Fruit fly (Drosophila melanogaster): ENCODE data around the gene Sirt2.

Sirt2 gene

DNA sequence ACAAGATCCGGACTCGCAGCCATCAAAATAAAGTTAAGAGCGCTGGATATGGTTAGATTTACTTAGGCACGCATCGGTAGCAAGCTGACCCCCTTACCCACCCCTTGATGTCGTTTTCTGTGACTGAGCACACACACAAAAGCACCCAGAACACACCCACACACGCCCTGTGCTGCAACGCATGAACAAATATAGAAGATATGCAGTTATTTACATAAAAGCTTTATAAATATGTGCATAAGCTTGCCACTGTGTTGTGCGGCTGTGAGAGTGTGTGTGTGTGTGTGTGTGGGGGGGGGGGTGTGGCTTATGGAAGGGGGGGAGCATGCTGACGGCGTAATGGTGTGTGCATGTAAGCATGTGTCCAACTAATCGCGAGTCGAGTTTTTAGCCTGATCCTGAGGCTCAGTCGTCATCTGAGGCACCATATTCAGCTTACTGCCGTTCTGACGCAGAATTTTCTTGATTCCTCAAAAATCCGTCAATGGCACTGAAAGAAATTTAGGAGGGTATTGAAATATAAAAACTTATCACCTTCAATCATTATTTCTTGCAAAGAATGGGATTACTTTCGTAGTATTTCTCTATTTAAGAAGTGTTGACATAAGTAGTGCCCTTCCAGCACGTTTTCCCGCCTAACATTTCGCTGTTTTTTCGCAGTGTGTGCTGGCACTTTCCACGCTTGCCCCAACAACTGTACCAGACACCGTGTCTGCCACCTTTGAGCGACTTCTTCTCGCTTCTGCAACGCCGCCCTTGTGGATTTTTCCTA lies 42.4 kb upstream of the Sirt2 start (continued):
- TF ChIP-seq lz (GFP tag; optimal IDR thresholded peaks at IDR 0.05) (peak; percentile 52), CG3032 (tag; optimal IDR thresholded peaks at IDR 0.05) (peak; percentile 49), CG15336 (GFP tag; IDR thresholded peaks at IDR 0.05) (peak; percentile 72), Ets96B (tag; optimal IDR thresholded peaks at IDR 0.05) (peak; percentile 48), CG31627 (GFP tag; optimal IDR thresholded peaks at IDR 0.05) (peak; percentile 65), net (GFP tag; optimal IDR thresholded peaks at IDR 0.05) (peak; percentile 57), CG8319 (GFP tag; optimal IDR thresholded peaks at IDR 0.05) (no peak), fd85E (GFP tag; optimal IDR thresholded peaks at IDR 0.05) (no peak), CG7368 (GFP tag; optimal IDR thresholded peaks at IDR 0.05) (peak; percentile 9), CG6808 (GFP tag; optimal IDR thresholded peaks at IDR 0.05) (peak; percentile 57), Hr38 (GFP tag; optimal IDR thresholded peaks at IDR 0.05) (no peak), OdsH (GFP tag; optimal IDR thresholded peaks at IDR 0.05) (peak; percentile 69), esn (GFP tag; optimal IDR thresholded peaks at IDR 0.05) (peak; percentile 58), achi (GFP tag; optimal IDR thresholded peaks at IDR 0.05) (peak; percentile 70), CG1621 (tag; optimal IDR thresholded peaks at IDR 0.05) (peak; percentile 47), CG10631 (GFP tag; optimal IDR thresholded peaks at IDR 0.05) (peak; percentile 64), Ets21C (GFP tag; optimal IDR thresholded peaks at IDR 0.05) (peak; percentile 35), Eip78C (GFP tag) (peak; percentile 85), salr (GFP tag; optimal IDR thresholded peaks at IDR 0.05) (peak; percentile 22 to 69), Sox15 (GFP tag; optimal IDR thresholded peaks at IDR 0.05) (peak; percentile 27), CG8119 (GFP tag; IDR thresholded peaks at IDR 0.05) (peak; percentile 58; the same call in 2 of the 3 replicates), Hr4 (GFP tag; optimal IDR thresholded peaks at IDR 0.05) (peak; percentile 57), Met (GFP tag; optimal IDR thresholded peaks at IDR 0.05) (peak; percentile 59), Eip75B (GFP tag; optimal IDR thresholded peaks at IDR 0.05) (peak; percentile 50)

DNA sequence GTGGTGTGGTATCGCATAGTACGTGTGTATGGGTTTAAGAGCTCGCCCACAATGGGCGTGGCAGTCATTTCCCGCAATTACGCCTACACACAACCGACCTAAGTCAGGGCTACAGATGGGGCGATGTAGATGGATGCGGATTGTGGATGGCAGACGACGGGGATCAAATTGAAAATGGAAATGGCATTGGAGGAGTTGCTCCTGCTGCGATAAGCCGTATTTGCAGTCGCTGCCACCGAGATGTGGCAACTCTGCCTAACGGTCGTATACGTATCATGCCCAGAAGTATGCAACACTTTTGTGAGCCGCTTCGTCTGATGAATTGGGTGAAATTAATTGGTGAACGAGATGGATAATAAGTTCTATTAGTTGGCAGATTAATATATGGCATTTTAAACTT lies 41.5 kb upstream of the Sirt2 start:
- TF ChIP-seq eg (GFP tag; IDR thresholded peaks at IDR 0.05) (0 out of 3 replicates have a peak, but pooled peaks have one; percentile 17), CG9139 (GFP tag; optimal IDR thresholded peaks at IDR 0.05) (peak; percentile 5), Eip78C (GFP tag) (peak; percentile 56), cyc (GFP tag; optimal IDR thresholded peaks at IDR 0.05) (no peak)

DNA sequence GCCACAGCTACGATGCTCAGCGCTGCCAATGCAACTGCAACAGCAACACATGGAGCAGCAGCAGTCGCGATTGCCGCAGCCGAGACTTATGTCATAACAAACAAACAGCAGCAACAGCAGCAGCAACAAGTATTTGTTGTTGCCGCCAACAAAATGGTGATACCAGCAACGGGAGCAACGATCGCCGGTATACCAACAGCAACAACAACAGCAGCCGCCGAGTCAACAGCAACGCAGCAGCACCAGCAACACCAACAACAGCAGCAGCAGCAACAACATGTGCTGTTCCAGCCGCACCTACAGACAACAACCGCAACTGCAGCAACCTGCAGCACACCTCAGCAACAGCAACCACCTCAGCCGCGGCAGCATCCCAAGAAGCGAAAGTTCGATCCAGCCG lies 40.2 kb upstream of the Sirt2 start:
- TF ChIP-seq CG3919 (GFP tag; optimal IDR thresholded peaks at IDR 0.05) (peak; percentile 41), Blimp-1 (GFP tag; optimal IDR thresholded peaks at IDR 0.05) (no peak)

DNA sequence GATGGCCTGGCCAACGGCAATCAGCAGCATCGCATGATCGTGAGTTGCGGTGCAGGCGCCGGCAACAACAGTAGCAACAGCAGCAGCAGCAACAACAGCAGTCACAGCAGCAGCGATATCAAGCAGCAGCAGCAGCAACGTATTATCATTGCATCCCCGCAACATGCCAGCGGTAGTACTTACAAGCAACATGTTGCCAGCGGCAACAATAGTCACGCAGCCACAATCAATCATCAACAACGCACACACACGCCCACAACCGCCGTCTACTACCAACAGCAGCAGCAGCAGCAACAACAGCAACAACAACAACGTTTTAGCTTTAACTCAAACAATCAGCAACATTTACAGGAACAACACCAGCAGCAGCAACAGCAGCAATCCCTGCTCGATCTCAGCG lies 39.7 kb upstream of the Sirt2 start:
- TF ChIP-seq CG6163 (GFP tag; IDR thresholded peaks at IDR 0.05) (no peak), CG3919 (GFP tag; optimal IDR thresholded peaks at IDR 0.05) (peak; percentile 7), CG9139 (GFP tag; optimal IDR thresholded peaks at IDR 0.05) (no peak), CG16779 (tag; optimal IDR thresholded peaks at IDR 0.05) (no peak), Ets21C (GFP tag; optimal IDR thresholded peaks at IDR 0.05) (no peak), eg (GFP tag; IDR thresholded peaks at IDR 0.05) (no peak), CG8119 (GFP tag; IDR thresholded peaks at IDR 0.05) (no peak), Ets96B (tag; optimal IDR thresholded peaks at IDR 0.05) (no peak)

DNA sequence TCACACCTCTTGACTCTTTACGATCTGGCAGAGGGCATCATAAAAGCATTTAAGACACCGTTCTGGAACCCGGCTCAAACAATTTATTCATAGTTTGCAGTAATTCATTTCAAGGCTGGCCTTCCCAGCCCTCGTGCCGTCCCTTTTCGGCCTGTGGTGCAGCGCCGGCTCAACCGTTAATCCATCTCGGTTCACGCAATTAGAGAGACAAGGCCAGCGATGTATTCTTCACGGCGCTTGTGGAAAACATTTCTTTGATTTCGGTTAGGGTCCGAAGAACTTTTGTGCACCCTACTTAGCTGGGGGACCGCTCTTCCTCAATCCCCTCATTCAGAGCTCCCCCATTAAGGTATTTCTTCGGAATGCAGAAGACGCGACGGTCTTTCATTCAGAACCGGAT lies 37.2 kb upstream of the Sirt2 start:
- TF ChIP-seq CG8632 (GFP tag; optimal IDR thresholded peaks at IDR 0.05) (no peak), Eip75B (GFP tag; optimal IDR thresholded peaks at IDR 0.05) (no peak), Hr38 (GFP tag; optimal IDR thresholded peaks at IDR 0.05) (no peak), achi (GFP tag; optimal IDR thresholded peaks at IDR 0.05) (no peak), CG6854 (GFP tag; optimal IDR thresholded peaks at IDR 0.05) (no peak), vri (GFP tag; optimal IDR thresholded peaks at IDR 0.05) (no peak), CG11294 (GFP tag; IDR thresholded peaks at IDR 0.05) (no peak), salr (GFP tag; optimal IDR thresholded peaks at IDR 0.05) (no peak), lz (GFP tag; optimal IDR thresholded peaks at IDR 0.05) (no peak), CG3919 (GFP tag; optimal IDR thresholded peaks at IDR 0.05) (no peak), CG4318 (GFP tag; optimal IDR thresholded peaks at IDR 0.05) (no peak), Hr39 (GFP tag; optimal IDR thresholded peaks at IDR 0.05) (no peak), CG11902 (GFP tag; optimal IDR thresholded peaks at IDR 0.05) (no peak), CG34406 (GFP tag; optimal IDR thresholded peaks at IDR 0.05) (no peak), CG6792 (GFP tag; optimal IDR thresholded peaks at IDR 0.05) (no peak), Eip93F (GFP tag; optimal IDR thresholded peaks at IDR 0.05) (no peak), CG6808 (GFP tag; optimal IDR thresholded peaks at IDR 0.05) (no peak), Hr4 (GFP tag; optimal IDR thresholded peaks at IDR 0.05) (no peak)

All from whole organism, prepupa.